Fruit fly (Drosophila melanogaster) whole organism, embryonic: ENCODE results near the gene CG14507.
A peak's percentile ranks its signal among the peaks of the same experiment; 100 is the strongest.

Source experiments
- B-H2 ChIP-seq: fragments of 200-800 bp; sonication (Bioruptor generic); optimal IDR thresholded peaks from 2 replicates; lab custom pipeline; 2018; ENCODE audit warnings: missing biosample characterization, mild to moderate bottlenecking, missing genetic modification characterization
- BEAF-32 ChIP-seq: fragments of 200-800 bp; sonication (Bioruptor generic); optimal IDR thresholded peaks from 3 replicates; lab custom pipeline; 2017; ENCODE audit warnings: missing biosample characterization, missing genetic modification characterization, mild to moderate bottlenecking, moderate library complexity, missing genetic modification reagents
- CG1024 ChIP-seq: fragments of 200-800 bp; sonication (Bioruptor generic); IDR thresholded peaks from 2 replicates; pipeline ENCODE4 v1.3.6; 2022; ENCODE audit warnings: missing biosample characterization, missing genetic modification characterization
- CG10565 ChIP-seq: fragments of 200-800 bp; sonication (Bioruptor generic); optimal IDR thresholded peaks from 3 replicates; lab custom pipeline; 2016; ENCODE audit warnings: missing biosample characterization, mild to moderate bottlenecking, missing genetic modification characterization
- CG10979 ChIP-seq: fragments of 200-800 bp; sonication (Bioruptor generic); optimal IDR thresholded peaks from 2 replicates; lab custom pipeline; 2018; ENCODE audit warnings: missing biosample characterization, mild to moderate bottlenecking, missing genetic modification characterization, moderate library complexity
- CG13775 ChIP-seq: fragments of 200-800 bp; sonication (Bioruptor generic); optimal IDR thresholded peaks from 3 replicates; lab custom pipeline; 2017; ENCODE audit warnings: missing biosample characterization, mild to moderate bottlenecking, missing genetic modification characterization
- CG14667 ChIP-seq: fragments of 200-800 bp; sonication (Bioruptor generic); IDR thresholded peaks from 2 replicates; pipeline ENCODE4 v1.3.6; 2022; ENCODE audit warnings: missing biosample characterization, missing genetic modification characterization
- CG15073 ChIP-seq: fragments of 200-800 bp; sonication (Bioruptor generic); optimal IDR thresholded peaks from 2 replicates; lab custom pipeline; 2016; ENCODE audit warnings: missing biosample characterization, missing genetic modification characterization
- CG1602 ChIP-seq: fragments of 200-800 bp; sonication (Bioruptor generic); optimal IDR thresholded peaks from 3 replicates; lab custom pipeline; 2016; ENCODE audit warnings: missing biosample characterization, missing genetic modification characterization
- CG17361 ChIP-seq: fragments of 200-800 bp; sonication (Bioruptor generic); IDR thresholded peaks from 3 replicates; pipeline ENCODE4 v1.3.6; 2022; ENCODE audit warnings: missing biosample characterization, missing genetic modification characterization
- CG31365 ChIP-seq: fragments of 200-800 bp; sonication (Bioruptor generic); optimal IDR thresholded peaks from 2 replicates; lab custom pipeline; 2018; ENCODE audit warnings: missing biosample characterization, mild to moderate bottlenecking, missing genetic modification characterization
- CG3163 ChIP-seq: fragments of 200-800 bp; sonication (Bioruptor generic); optimal IDR thresholded peaks from 3 replicates; lab custom pipeline; 2016; ENCODE audit warnings: missing biosample characterization, missing genetic modification characterization
- CG3407 ChIP-seq: fragments of 200-800 bp; sonication (Bioruptor generic); optimal IDR thresholded peaks from 2 replicates; lab custom pipeline; 2018; ENCODE audit warnings: missing biosample characterization, mild to moderate bottlenecking, missing genetic modification characterization
- CG34422 ChIP-seq: fragments of 200-800 bp; sonication (Bioruptor generic); IDR thresholded peaks from 3 replicates; pipeline ENCODE4 v1.3.6; 2022; ENCODE audit warnings: missing biosample characterization, missing genetic modification characterization
- CG4617 ChIP-seq: fragments of 200-800 bp; sonication (Bioruptor generic); optimal IDR thresholded peaks from 3 replicates; lab custom pipeline; 2016; ENCODE audit warnings: missing biosample characterization, missing genetic modification characterization, borderline replicate concordance
- CG4820 ChIP-seq: fragments of 200-800 bp; sonication (Bioruptor generic); optimal IDR thresholded peaks from 3 replicates; lab custom pipeline; 2016; ENCODE audit warnings: missing biosample characterization, missing genetic modification characterization
- CG6791 ChIP-seq: fragments of 200-800 bp; sonication (Bioruptor generic); IDR thresholded peaks from 3 replicates; pipeline ENCODE4 v1.3.6; 2022; ENCODE audit warnings: missing biosample characterization, missing genetic modification characterization; ENCODE audit not compliant: partially characterized antibody
- CG7556 ChIP-seq: fragments of 200-800 bp; sonication (Bioruptor generic); optimal IDR thresholded peaks from 2 replicates; lab custom pipeline; 2017; ENCODE audit warnings: missing biosample characterization, mild to moderate bottlenecking, missing genetic modification characterization
- CG7987 ChIP-seq: fragments of 200-800 bp; sonication (Bioruptor generic); optimal IDR thresholded peaks from 2 replicates; lab custom pipeline; 2018; ENCODE audit warnings: missing biosample characterization, mild to moderate bottlenecking, missing genetic modification characterization, moderate library complexity
- CG8765 ChIP-seq: fragments of 200-800 bp; sonication (Bioruptor generic); IDR thresholded peaks from 2 replicates; pipeline ENCODE4 v1.3.6; 2022; ENCODE audit warnings: missing biosample characterization, missing genetic modification characterization
- D ChIP-seq, 2 experiments: fragments of 200-800 bp in 1 of 2; fragments of >200 bp in 1 of 2; sonication (Bioruptor generic) in 1 of 2; optimal IDR thresholded peaks; 2 replicates in 1 of 2; 3 replicates in 1 of 2; lab custom pipeline; 2017; ENCODE audit warnings: mild to moderate bottlenecking in 1 of 2, missing biosample characterization in 1 of 2, missing genetic modification characterization in 1 of 2, missing genetic modification reagents in 1 of 2
- Dbx ChIP-seq: fragments of 200-800 bp; sonication (Bioruptor generic); IDR thresholded peaks from 3 replicates; pipeline ENCODE4 v1.3.6; 2022; ENCODE audit warnings: missing biosample characterization, missing genetic modification characterization
- Dip2 ChIP-seq: fragments of 200-800 bp; sonication (Bioruptor generic); IDR thresholded peaks from 2 replicates; pipeline ENCODE4 v1.3.6; 2022; ENCODE audit warnings: missing biosample characterization, missing genetic modification characterization
- Dip3 ChIP-seq: fragments of 200-800 bp; sonication (Bioruptor generic); optimal IDR thresholded peaks from 3 replicates; lab custom pipeline; 2016; ENCODE audit warnings: missing biosample characterization, missing genetic modification characterization
- Fer2 ChIP-seq: fragments of 200-800 bp; sonication (Bioruptor generic); optimal IDR thresholded peaks from 2 replicates; lab custom pipeline; 2018; ENCODE audit warnings: missing biosample characterization, mild to moderate bottlenecking, missing genetic modification characterization, moderate library complexity
- HLH3B ChIP-seq: fragments of 200-800 bp; sonication (Bioruptor generic); IDR thresholded peaks from 2 replicates; pipeline ENCODE4 v1.3.6; 2022; ENCODE audit warnings: missing biosample characterization, missing genetic modification characterization
- Hey ChIP-seq: fragments of 200-800 bp; sonication (Bioruptor generic); optimal IDR thresholded peaks from 3 replicates; lab custom pipeline; 2018; ENCODE audit warnings: missing biosample characterization, mild to moderate bottlenecking, missing genetic modification characterization
- Opbp ChIP-seq: fragments of 200-800 bp; sonication (Bioruptor generic); IDR thresholded peaks from 3 replicates; pipeline ENCODE4 v1.3.6; 2022; ENCODE audit warnings: missing biosample characterization, missing genetic modification characterization; ENCODE audit not compliant: partially characterized antibody
- Optix ChIP-seq: fragments of 200-800 bp; sonication (Bioruptor generic); IDR thresholded peaks from 3 replicates; pipeline ENCODE4 v1.3.6; 2022; ENCODE audit warnings: missing biosample characterization, missing genetic modification characterization
- PHDP ChIP-seq: fragments of 200-800 bp; sonication (Bioruptor generic); optimal IDR thresholded peaks from 3 replicates; lab custom pipeline; 2018; ENCODE audit warnings: missing biosample characterization, mild to moderate bottlenecking, missing genetic modification characterization, moderate library complexity
- Rfx ChIP-seq: fragments of 200-800 bp; sonication (Bioruptor generic); IDR thresholded peaks from 2 replicates; pipeline ENCODE4 v1.3.6; 2022; ENCODE audit warnings: missing biosample characterization, missing genetic modification characterization
- Sox102F ChIP-seq: fragments of 200-800 bp; sonication (Bioruptor generic); optimal IDR thresholded peaks from 2 replicates; lab custom pipeline; 2018; ENCODE audit warnings: missing biosample characterization, mild to moderate bottlenecking, missing genetic modification characterization, moderate library complexity
- Vsx1 ChIP-seq: fragments of 200-800 bp; sonication (Bioruptor generic); optimal IDR thresholded peaks from 2 replicates; lab custom pipeline; 2017; ENCODE audit warnings: missing biosample characterization, mild to moderate bottlenecking, missing genetic modification characterization, missing genetic modification reagents
- caup ChIP-seq: fragments of 200-800 bp; sonication (Bioruptor generic); optimal IDR thresholded peaks from 3 replicates; lab custom pipeline; 2017; ENCODE audit warnings: missing biosample characterization, mild to moderate bottlenecking, missing genetic modification characterization, moderate library complexity; ENCODE audit not compliant: severe bottlenecking
- crol ChIP-seq: fragments of 200-800 bp; sonication (Bioruptor generic); IDR thresholded peaks from 2 replicates; pipeline ENCODE4 v1.3.6; 2022; ENCODE audit warnings: missing biosample characterization, missing genetic modification characterization
- dati ChIP-seq: fragments of 200-800 bp; sonication (Bioruptor generic); IDR thresholded peaks from 2 replicates; pipeline ENCODE4 v1.3.6; 2022; ENCODE audit warnings: missing biosample characterization, missing genetic modification characterization
- dmrt11E ChIP-seq: fragments of 200-800 bp; sonication (Bioruptor generic); optimal IDR thresholded peaks from 3 replicates; lab custom pipeline; 2018; ENCODE audit warnings: missing biosample characterization, mild to moderate bottlenecking, missing genetic modification characterization, moderate library complexity
- emc ChIP-seq: fragments of 200-800 bp; sonication (Bioruptor generic); optimal IDR thresholded peaks from 2 replicates; lab custom pipeline; 2016; ENCODE audit warnings: missing biosample characterization, missing genetic modification characterization
- en ChIP-seq: fragments of 200-800 bp; sonication (Bioruptor generic); optimal IDR thresholded peaks from 2 replicates; lab custom pipeline; 2016; ENCODE audit warnings: missing biosample characterization, missing genetic modification characterization
- exex ChIP-seq: fragments of 200-800 bp; sonication (Bioruptor generic); optimal IDR thresholded peaks from 4 replicates; lab custom pipeline; 2018; ENCODE audit warnings: missing biosample characterization, mild to moderate bottlenecking, missing genetic modification characterization, moderate library complexity
- ftz-f1 ChIP-seq: fragments of 200-800 bp; sonication (Bioruptor generic); optimal IDR thresholded peaks from 2 replicates; lab custom pipeline; 2016; ENCODE audit warnings: missing biosample characterization, missing genetic modification characterization
- kni ChIP-seq: fragments of 200-800 bp; sonication (Bioruptor generic); optimal IDR thresholded peaks from 3 replicates; lab custom pipeline; 2017; ENCODE audit warnings: mild to moderate bottlenecking, missing biosample characterization, missing genetic modification reagents, missing genetic modification characterization
- lmd ChIP-seq: fragments of 200-800 bp; sonication (Bioruptor generic); IDR thresholded peaks from 2 replicates; pipeline ENCODE4 v1.3.6; 2022; ENCODE audit warnings: missing biosample characterization, missing genetic modification characterization
- nerfin-2 ChIP-seq: fragments of 200-800 bp; sonication (Bioruptor generic); IDR thresholded peaks from 2 replicates; pipeline ENCODE4 v1.3.6; 2022; ENCODE audit warnings: missing biosample characterization, missing genetic modification characterization; ENCODE audit not compliant: partially characterized antibody
- run ChIP-seq: fragments of 200-800 bp; sonication (Bioruptor generic); optimal IDR thresholded peaks from 3 replicates; lab custom pipeline; 2018; ENCODE audit warnings: missing biosample characterization, mild to moderate bottlenecking, missing genetic modification characterization
- tll ChIP-seq, 2 experiments: fragments of 200-800 bp in 1 of 2; fragments of >200 bp in 1 of 2; sonication (Bioruptor generic) in 1 of 2; optimal IDR thresholded peaks; 2 replicates each; lab custom pipeline; 2017 to 2019; ENCODE audit warnings: missing biosample characterization in 2 of 2, missing genetic modification characterization in 2 of 2, mild to moderate bottlenecking in 1 of 2, moderate library complexity in 1 of 2
- twi ChIP-seq: fragments of 200-800 bp; optimal IDR thresholded peaks from 2 replicates; lab custom pipeline; 2019; ENCODE audit warnings: missing biosample characterization, mild to moderate bottlenecking, missing genetic modification characterization, moderate library complexity
- z ChIP-seq: fragments of 200-800 bp; sonication (Bioruptor generic); IDR thresholded peaks from 3 replicates; pipeline ENCODE4 v1.3.6; 2022; ENCODE audit warnings: missing biosample characterization, missing genetic modification characterization

CG14507 gene

dm6 chr3R:29215652-29216483 is 11.7 kb downstream of the CG14507 start (continued):
- no peak for TF ChIP-seq Opbp (GFP tag; lab: Robert Waterston, UW)
- TF ChIP-seq CG10565 (GFP tag; lab: Kevin White, UChicago) = no peak
- TF ChIP-seq tll (GFP tag; optimal IDR thresholded peaks at IDR 0.05; lab: Kevin White, UChicago) = no peak
- no peak for TF ChIP-seq exex (tag; lab: Kevin White, UChicago)
- TF ChIP-seq Hey (tag; lab: Kevin White, UChicago) = no peak
- TF ChIP-seq CG3163 (GFP tag; lab: Kevin White, UChicago) = peak; percentile 91
- TF ChIP-seq CG8765 = no peak
- no peak for TF ChIP-seq Dip2 (GFP tag; lab: Robert Waterston, UW)
- TF ChIP-seq ftz-f1 (GFP tag; lab: Kevin White, UChicago) = no peak
- TF ChIP-seq twi (tag; lab: Kevin White, UChicago) = no peak
- TF ChIP-seq CG31365 = no peak
- TF ChIP-seq Vsx1 = no peak
- TF ChIP-seq Fer2 (tag; lab: Kevin White, UChicago) = no peak
- TF ChIP-seq dati = no peak
- no peak for TF ChIP-seq CG3407 (GFP tag; lab: Kevin White, UChicago)
- no peak for TF ChIP-seq HLH3B (GFP tag; lab: Robert Waterston, UW)
- TF ChIP-seq B-H2 (GFP tag; lab: Kevin White, UChicago) = no peak
- TF ChIP-seq Optix (GFP tag; lab: Robert Waterston, UW) = no peak
- TF ChIP-seq dmrt11E = peak; percentile 13
- no peak for TF ChIP-seq D (optimal IDR thresholded peaks at IDR 0.05; lab: Kevin White, UChicago)
- TF ChIP-seq D (GFP tag; optimal IDR thresholded peaks at IDR 0.05; lab: Kevin White, UChicago) = no peak
- TF ChIP-seq en (GFP tag; lab: Kevin White, UChicago) = no peak
- no peak for TF ChIP-seq CG4617 (GFP tag; lab: Kevin White, UChicago)
- TF ChIP-seq CG7987 = no peak
- no peak for TF ChIP-seq caup
- peak; percentile 0 for TF ChIP-seq CG10979
- peak; percentile 3 for TF ChIP-seq CG7556
- no peak for TF ChIP-seq kni
- no peak for TF ChIP-seq CG1602 (GFP tag; lab: Kevin White, UChicago)
- no peak for TF ChIP-seq Rfx
- no peak for TF ChIP-seq PHDP (tag; lab: Kevin White, UChicago)
- TF ChIP-seq CG6791 = no peak
- no peak for TF ChIP-seq CG14667
- no peak for TF ChIP-seq BEAF-32 (GFP tag; lab: Kevin White, UChicago)
- no peak for TF ChIP-seq CG13775 (GFP tag; lab: Kevin White, UChicago)
- TF ChIP-seq CG34422 (GFP tag; lab: Robert Waterston, UW) = no peak
- TF ChIP-seq CG4820 (GFP tag; lab: Kevin White, UChicago) = no peak
- no peak for TF ChIP-seq Dbx
- TF ChIP-seq nerfin-2 (GFP tag; lab: Robert Waterston, UW) = no peak
- no peak for TF ChIP-seq run (tag; lab: Kevin White, UChicago)
- TF ChIP-seq crol = no peak
- no peak for TF ChIP-seq CG1024
- TF ChIP-seq z (GFP tag; lab: Robert Waterston, UW) = no peak
- TF ChIP-seq Sox102F (GFP tag; lab: Kevin White, UChicago) = peak; percentile 32
- no peak for TF ChIP-seq emc (GFP tag; lab: Kevin White, UChicago)
- TF ChIP-seq CG17361 (GFP tag; lab: Robert Waterston, UW) = 0 out of 3 replicates have a peak, but pooled peaks have one; percentile 20
- TF ChIP-seq CG15073 (GFP tag; lab: Kevin White, UChicago) = no peak
- no peak; the same call in 1 of the 2 replicates for TF ChIP-seq lmd (GFP tag; lab: Robert Waterston, UW)
- TF ChIP-seq Dip3 = no peak
